Fruit fly (Drosophila melanogaster): ENCODE results near the gene Gnpnat.
A peak's percentile ranks its signal among the peaks of the same experiment; 100 is the strongest.

Gnpnat gene

DNA sequence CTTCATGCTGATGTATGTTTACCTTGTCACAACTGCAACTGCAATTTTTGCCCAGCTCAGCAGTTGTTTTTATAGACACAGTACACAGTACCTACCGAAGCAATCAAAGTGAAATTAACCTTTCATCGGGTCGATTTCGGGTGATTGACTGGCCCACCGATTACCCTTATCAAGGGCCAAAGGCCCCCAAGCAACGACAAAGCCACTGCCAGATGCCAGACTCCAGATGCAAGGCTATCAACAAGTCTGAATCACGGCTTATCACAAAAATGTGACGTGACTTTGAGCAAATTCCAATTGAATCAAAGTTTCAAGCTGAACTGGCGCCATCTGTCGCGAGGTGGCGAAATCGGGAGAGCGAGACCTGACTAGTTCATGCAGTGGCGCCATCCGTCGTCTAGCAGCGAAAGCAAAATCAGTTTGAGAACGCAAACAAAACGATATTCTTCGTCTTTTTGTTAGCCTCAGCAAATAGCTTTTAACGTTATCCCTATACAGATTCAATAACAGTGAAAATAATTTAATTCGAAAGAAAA, 21.2 kb upstream of the Gnpnat start, which contains the start of gene Obp99b:
Gene Obp99b (minus strand): TSS at position 115 of the 536 bp plus-strand sequence.
- TF ChIP-seq CG8159 (tag; optimal IDR thresholded peaks at IDR 0.05) (peak; percentile 48), CG34367 (tag; optimal IDR thresholded peaks at IDR 0.05) (peak; percentile 71), CG15710 (tag; optimal IDR thresholded peaks at IDR 0.05) (peak; percentile 36), EcR (GFP tag; optimal IDR thresholded peaks at IDR 0.05) (peak; percentile 52), Ets98B (GFP tag; IDR thresholded peaks at IDR 0.05) (peak; percentile 69; the same call in 1 of the 2 replicates), CG32121 (GFP tag; IDR thresholded peaks at IDR 0.05) (peak; percentile 63; the same call in 1 of the 2 replicates), CG4496 (GFP tag; IDR thresholded peaks at IDR 0.05) (peak; percentile 84), CG9948 (tag; optimal IDR thresholded peaks at IDR 0.05) (peak; percentile 29), gl (tag; optimal IDR thresholded peaks at IDR 0.05) (peak; percentile 74), rn (GFP tag; IDR thresholded peaks at IDR 0.05) (0 out of 2 replicates have a peak, but pooled peaks have one; percentile 11), D1 (tag; optimal IDR thresholded peaks at IDR 0.05) (no peak), CG14655 (GFP tag; optimal IDR thresholded peaks at IDR 0.05) (peak; percentile 78), Snoo (tag; optimal IDR thresholded peaks at IDR 0.05) (peak; percentile 63), CG12605 (GFP tag; IDR thresholded peaks at IDR 0.05) (peak; percentile 53; the same call in 1 of the 2 replicates), Pif1A (GFP tag; optimal IDR thresholded peaks at IDR 0.05) (peak; percentile 69), Pif1B (GFP tag; optimal IDR thresholded peaks at IDR 0.05) (peak; percentile 24), CG8301 (tag; optimal IDR thresholded peaks at IDR 0.05) (peak; percentile 64), fd96Ca (GFP tag; IDR thresholded peaks at IDR 0.05) (peak; percentile 75; the same call in 2 of the 3 replicates), CG13204 (GFP tag; optimal IDR thresholded peaks at IDR 0.05) (peak; percentile 58), CG10348 (GFP tag; IDR thresholded peaks at IDR 0.05) (no peak), CG17806 (tag; optimal IDR thresholded peaks at IDR 0.05) (peak; percentile 42)

DNA sequence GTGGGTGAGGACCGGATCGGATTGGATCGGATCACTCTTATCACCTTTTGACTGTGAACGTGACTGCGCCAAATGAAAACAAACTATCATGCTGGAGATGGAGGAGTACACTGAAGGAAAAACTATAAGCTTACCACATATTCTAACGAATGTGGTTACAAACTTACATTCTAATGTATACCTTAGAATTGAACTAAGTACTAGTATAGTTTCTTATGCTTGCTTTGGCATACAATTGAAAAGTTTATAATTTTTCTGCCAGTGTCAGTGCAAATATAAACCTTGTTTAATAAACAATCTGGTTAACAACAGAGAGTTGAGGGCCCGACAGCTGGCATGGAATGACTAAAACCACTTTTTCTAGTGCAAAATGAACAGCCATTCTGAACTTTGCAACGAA, 20.6 kb upstream of the Gnpnat start:
- TF ChIP-seq CG15710 (tag; optimal IDR thresholded peaks at IDR 0.05) (peak; percentile 7), CG8301 (tag; optimal IDR thresholded peaks at IDR 0.05) (peak; percentile 43), Pif1B (GFP tag; optimal IDR thresholded peaks at IDR 0.05) (no peak), CG4496 (GFP tag; IDR thresholded peaks at IDR 0.05) (peak; percentile 76), CG9948 (tag; optimal IDR thresholded peaks at IDR 0.05) (no peak), CG12605 (GFP tag; IDR thresholded peaks at IDR 0.05) (peak; percentile 44; the same call in 1 of the 2 replicates), Ets98B (GFP tag; IDR thresholded peaks at IDR 0.05) (peak; percentile 54), CG8159 (tag; optimal IDR thresholded peaks at IDR 0.05) (peak; percentile 18), CG32121 (GFP tag; IDR thresholded peaks at IDR 0.05) (peak; percentile 45; the same call in 1 of the 2 replicates), CG13204 (GFP tag; optimal IDR thresholded peaks at IDR 0.05) (no peak), Snoo (tag; optimal IDR thresholded peaks at IDR 0.05) (no peak), EcR (GFP tag; optimal IDR thresholded peaks at IDR 0.05) (no peak), CG14655 (GFP tag; optimal IDR thresholded peaks at IDR 0.05) (peak; percentile 25), fd96Ca (GFP tag; IDR thresholded peaks at IDR 0.05) (no peak), D1 (tag; optimal IDR thresholded peaks at IDR 0.05) (no peak), rn (GFP tag; IDR thresholded peaks at IDR 0.05) (no peak), CG17806 (tag; optimal IDR thresholded peaks at IDR 0.05) (peak; percentile 13), CG34367 (tag; optimal IDR thresholded peaks at IDR 0.05) (no peak), CG10348 (GFP tag; IDR thresholded peaks at IDR 0.05) (0 out of 2 replicates have a peak, but pooled peaks have one; percentile 15), Pif1A (GFP tag; optimal IDR thresholded peaks at IDR 0.05) (peak; percentile 8), gl (tag; optimal IDR thresholded peaks at IDR 0.05) (no peak)

DNA sequence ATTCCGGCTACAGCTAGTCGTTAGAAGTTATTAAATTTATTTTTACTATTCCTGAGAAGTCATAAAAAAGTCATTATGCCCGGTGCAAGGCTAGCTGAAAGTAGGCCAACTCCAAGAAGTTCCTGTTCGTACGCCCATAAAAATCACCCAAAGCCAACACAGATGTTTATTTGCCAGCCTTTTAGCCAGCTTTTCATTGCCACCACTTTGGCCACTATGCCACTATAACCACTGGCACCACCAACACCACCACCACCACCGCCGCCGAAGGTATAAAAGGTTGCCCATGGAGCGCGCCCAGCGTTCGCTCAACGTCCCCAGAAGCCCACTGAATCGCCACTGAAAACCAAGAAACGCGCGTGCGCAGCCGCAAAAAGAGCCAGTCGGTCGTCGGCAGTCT, 19.7 kb upstream of the Gnpnat start, which contains the start of gene CG15506:
Gene CG15506 (plus strand): TSS at position 301 of the 400 bp plus-strand sequence.
- TF ChIP-seq Pif1B (GFP tag; optimal IDR thresholded peaks at IDR 0.05) (no peak), CG15710 (tag; optimal IDR thresholded peaks at IDR 0.05) (no peak), CG32121 (GFP tag; IDR thresholded peaks at IDR 0.05) (no peak), fd96Ca (GFP tag; IDR thresholded peaks at IDR 0.05) (no peak)

DNA sequence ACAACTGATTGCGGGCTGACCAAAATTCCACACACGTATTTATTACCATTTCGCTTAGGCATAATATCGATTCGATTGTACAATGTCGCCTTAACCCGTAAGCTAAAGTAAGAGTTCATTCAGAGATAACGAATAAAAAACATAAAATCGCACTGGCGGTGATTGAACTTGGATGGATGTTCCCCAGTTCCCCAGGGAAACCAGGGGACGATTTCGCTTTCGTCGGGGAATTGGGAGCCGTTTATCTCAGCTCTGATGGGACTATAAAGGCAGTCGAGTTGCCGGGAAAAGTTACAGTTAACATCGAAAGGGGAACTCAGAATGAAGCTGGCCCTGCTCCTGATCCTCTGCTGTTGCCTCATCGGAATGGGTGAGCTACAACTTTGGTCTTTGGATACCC, 15.8 kb upstream of the Gnpnat start, which contains the start of gene CG34296:
Gene CG34296 (plus strand): TSS at position 301 of the 400 bp plus-strand sequence.
- no peak for TF ChIP-seq D1 (tag; optimal IDR thresholded peaks at IDR 0.05)
- TF ChIP-seq CG12605 (GFP tag; IDR thresholded peaks at IDR 0.05), result no peak
- TF ChIP-seq gl (tag; optimal IDR thresholded peaks at IDR 0.05), result no peak
- TF ChIP-seq Ets98B (GFP tag; IDR thresholded peaks at IDR 0.05), result no peak
- no peak for TF ChIP-seq CG8159 (tag; optimal IDR thresholded peaks at IDR 0.05)
- no peak for TF ChIP-seq CG34367 (tag; optimal IDR thresholded peaks at IDR 0.05)

DNA sequence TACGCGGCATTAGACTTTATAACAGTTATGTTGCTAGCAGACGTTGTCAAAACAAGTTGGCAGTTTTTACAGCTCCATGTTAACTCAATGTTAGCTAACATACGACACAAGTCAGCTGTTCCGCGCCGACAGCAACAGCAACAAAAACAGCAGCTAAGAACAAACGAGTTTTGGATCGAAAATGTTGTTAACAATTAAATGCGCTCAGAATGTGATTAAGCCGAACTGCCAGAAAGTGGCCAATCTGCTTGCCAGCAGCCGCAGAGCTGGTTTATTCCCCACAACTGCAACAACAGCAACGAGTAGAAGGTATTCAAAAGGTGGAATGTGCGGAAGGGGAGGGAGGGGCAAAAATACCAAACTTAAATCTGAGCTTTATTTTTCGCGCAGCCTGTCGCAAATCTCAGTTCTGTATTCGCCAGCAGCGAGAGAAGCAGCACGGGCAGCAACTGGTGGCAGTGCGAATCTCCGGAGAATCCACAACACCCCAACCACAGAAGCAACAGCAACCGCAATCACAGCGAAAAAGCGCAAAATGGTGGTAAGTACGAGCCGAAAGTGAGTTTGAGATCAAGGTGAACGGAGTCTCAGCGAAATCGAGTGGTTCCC, 14.9 kb upstream of the Gnpnat start, which contains the start of gene Pcd:
Gene Pcd (plus strand): TSS at position 116 of the 609 bp plus-strand sequence.
- TF ChIP-seq CG12605 (GFP tag; IDR thresholded peaks at IDR 0.05) (peak; percentile 62; the same call in 1 of the 2 replicates), CG13204 (GFP tag; optimal IDR thresholded peaks at IDR 0.05) (no peak), CG8301 (tag; optimal IDR thresholded peaks at IDR 0.05) (no peak), Ets98B (GFP tag; IDR thresholded peaks at IDR 0.05) (peak; percentile 34; the same call in 1 of the 2 replicates), CG4496 (GFP tag; IDR thresholded peaks at IDR 0.05) (0 out of 3 replicates have a peak, but pooled peaks have one; percentile 52), EcR (GFP tag; optimal IDR thresholded peaks at IDR 0.05) (peak; percentile 24)

DNA sequence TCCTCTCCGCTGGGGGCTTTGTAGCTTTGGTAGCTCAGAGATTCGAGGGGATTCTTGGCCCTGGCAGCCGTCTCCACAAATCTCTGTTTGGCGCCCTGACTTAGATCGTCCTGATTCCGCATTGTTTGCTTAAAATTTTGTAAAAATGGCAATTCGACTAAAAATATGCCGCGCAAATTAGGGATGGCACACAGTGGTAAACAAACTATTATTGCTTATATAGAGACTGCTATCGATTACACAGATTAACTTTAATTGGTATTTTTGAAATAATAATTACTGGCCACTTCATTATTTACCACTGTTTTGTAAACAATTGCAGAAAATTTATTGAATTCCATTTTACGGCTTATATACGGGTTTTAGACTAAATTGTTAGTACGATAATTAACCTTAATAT, 13.3 kb upstream of the Gnpnat start, which contains the start of the genes Naa40 and CG18731:
Gene Naa40 (minus strand): TSS at position 206 of the 400 bp plus-strand sequence.
Gene CG18731 (plus strand): TSS at position 283 of the 400 bp plus-strand sequence.
- TF ChIP-seq Pif1A (GFP tag; optimal IDR thresholded peaks at IDR 0.05) (no peak), CG8301 (tag; optimal IDR thresholded peaks at IDR 0.05) (no peak), CG17806 (tag; optimal IDR thresholded peaks at IDR 0.05) (no peak), CG13204 (GFP tag; optimal IDR thresholded peaks at IDR 0.05) (no peak), Ets98B (GFP tag; IDR thresholded peaks at IDR 0.05) (no peak), CG14655 (GFP tag; optimal IDR thresholded peaks at IDR 0.05) (no peak), gl (tag; optimal IDR thresholded peaks at IDR 0.05) (no peak), CG32121 (GFP tag; IDR thresholded peaks at IDR 0.05) (no peak), rn (GFP tag; IDR thresholded peaks at IDR 0.05) (no peak), CG4496 (GFP tag; IDR thresholded peaks at IDR 0.05) (no peak), CG10348 (GFP tag; IDR thresholded peaks at IDR 0.05) (no peak), Pif1B (GFP tag; optimal IDR thresholded peaks at IDR 0.05) (no peak), Snoo (tag; optimal IDR thresholded peaks at IDR 0.05) (no peak), D1 (tag; optimal IDR thresholded peaks at IDR 0.05) (no peak), EcR (GFP tag; optimal IDR thresholded peaks at IDR 0.05) (no peak), CG8159 (tag; optimal IDR thresholded peaks at IDR 0.05) (no peak), CG12605 (GFP tag; IDR thresholded peaks at IDR 0.05) (no peak)
